Fruit fly (Drosophila melanogaster) whole organism, pupa: ENCODE data around the gene elm.

ENCODE experiments used
- CG10348 ChIP-seq: fragments of 200-800 bp; sonication (Bioruptor generic); IDR thresholded peaks from 2 replicates; pipeline ENCODE4 v1.3.6; 2022; ENCODE audit warnings: missing biosample characterization, missing genetic modification characterization
- CG12605 ChIP-seq: fragments of 200-800 bp; sonication (Bioruptor generic); IDR thresholded peaks from 2 replicates; pipeline ENCODE4 v1.3.6; 2022; ENCODE audit warnings: missing biosample characterization, missing genetic modification characterization
- CG13204 ChIP-seq: fragments of 200-800 bp; sonication (Bioruptor generic); optimal IDR thresholded peaks from 2 replicates; lab custom pipeline; 2018; ENCODE audit warnings: missing biosample characterization, mild to moderate bottlenecking, missing genetic modification characterization, moderate library complexity
- CG14655 ChIP-seq: fragments of 200-800 bp; sonication (Bioruptor generic); optimal IDR thresholded peaks from 3 replicates; lab custom pipeline; 2017; ENCODE audit warnings: mild to moderate bottlenecking, missing biosample characterization, missing genetic modification reagents, missing genetic modification characterization
- CG15710 ChIP-seq: fragments of 200-800 bp; sonication (Bioruptor generic); optimal IDR thresholded peaks from 2 replicates; lab custom pipeline; 2018; ENCODE audit warnings: missing biosample characterization, mild to moderate bottlenecking, missing genetic modification characterization, moderate library complexity
- CG17806 ChIP-seq: fragments of 200-800 bp; sonication (Bioruptor generic); optimal IDR thresholded peaks from 2 replicates; lab custom pipeline; 2018; ENCODE audit warnings: missing biosample characterization, mild to moderate bottlenecking, missing genetic modification characterization, moderate library complexity
- CG32121 ChIP-seq: fragments of 200-800 bp; sonication (Bioruptor generic); IDR thresholded peaks from 2 replicates; pipeline ENCODE4 v1.3.6; 2022; ENCODE audit warnings: missing biosample characterization, missing genetic modification characterization
- CG34367 ChIP-seq: fragments of 200-800 bp; sonication (Bioruptor generic); optimal IDR thresholded peaks from 2 replicates; lab custom pipeline; 2018; ENCODE audit warnings: missing biosample characterization, mild to moderate bottlenecking, missing genetic modification characterization
- CG4496 ChIP-seq: fragments of 200-800 bp; sonication (Bioruptor generic); IDR thresholded peaks from 3 replicates; pipeline ENCODE4 v1.3.6; 2022; ENCODE audit warnings: missing biosample characterization, missing genetic modification characterization
- CG8159 ChIP-seq: fragments of 200-800 bp; sonication (Bioruptor generic); optimal IDR thresholded peaks from 3 replicates; lab custom pipeline; 2018; ENCODE audit warnings: missing biosample characterization, mild to moderate bottlenecking, missing genetic modification characterization, moderate library complexity
- CG8301 ChIP-seq: fragments of 200-800 bp; sonication (Bioruptor generic); optimal IDR thresholded peaks from 2 replicates; lab custom pipeline; 2018; ENCODE audit warnings: missing biosample characterization, mild to moderate bottlenecking, missing genetic modification characterization
- CG9948 ChIP-seq: fragments of 200-800 bp; sonication (Bioruptor generic); optimal IDR thresholded peaks from 2 replicates; lab custom pipeline; 2018; ENCODE audit warnings: missing biosample characterization, mild to moderate bottlenecking, missing genetic modification characterization, moderate library complexity
- D1 ChIP-seq: fragments of 200-800 bp; sonication (Bioruptor generic); optimal IDR thresholded peaks from 2 replicates; lab custom pipeline; 2018; ENCODE audit warnings: missing biosample characterization, mild to moderate bottlenecking, missing genetic modification characterization, moderate library complexity
- EcR ChIP-seq: fragments of 200-800 bp; sonication (Bioruptor generic); optimal IDR thresholded peaks from 3 replicates; lab custom pipeline; 2019; ENCODE audit warnings: missing biosample characterization, missing genetic modification characterization, mild to moderate bottlenecking, moderate library complexity, missing genetic modification reagents
- Ets98B ChIP-seq: fragments of 200-800 bp; sonication (Bioruptor generic); IDR thresholded peaks from 2 replicates; pipeline ENCODE4 v1.3.6; 2022; ENCODE audit warnings: missing biosample characterization, missing genetic modification characterization
- Pif1A ChIP-seq: fragments of 200-800 bp; sonication (Bioruptor generic); optimal IDR thresholded peaks from 3 replicates; lab custom pipeline; 2016; ENCODE audit warnings: missing biosample characterization, missing genetic modification characterization
- Pif1B ChIP-seq: fragments of 200-800 bp; sonication (Bioruptor generic); optimal IDR thresholded peaks from 3 replicates; lab custom pipeline; 2016; ENCODE audit warnings: missing biosample characterization, missing genetic modification characterization
- Snoo ChIP-seq: fragments of 200-800 bp; sonication (Bioruptor generic); optimal IDR thresholded peaks from 3 replicates; lab custom pipeline; 2017; ENCODE audit warnings: missing biosample characterization, mild to moderate bottlenecking, missing genetic modification characterization, inconsistent platforms
- fd96Ca ChIP-seq: fragments of 200-800 bp; sonication (Bioruptor generic); IDR thresholded peaks from 3 replicates; pipeline ENCODE4 v1.3.6; 2022; ENCODE audit warnings: missing biosample characterization, missing genetic modification characterization
- gl ChIP-seq: fragments of 200-800 bp; sonication (Bioruptor generic); optimal IDR thresholded peaks from 2 replicates; lab custom pipeline; 2018; ENCODE audit warnings: missing biosample characterization, mild to moderate bottlenecking, missing genetic modification characterization
- rn ChIP-seq: fragments of 200-800 bp; sonication (Bioruptor generic); IDR thresholded peaks from 2 replicates; pipeline ENCODE4 v1.3.6; 2022; ENCODE audit warnings: missing biosample characterization, missing genetic modification characterization

Gene elm

DNA sequence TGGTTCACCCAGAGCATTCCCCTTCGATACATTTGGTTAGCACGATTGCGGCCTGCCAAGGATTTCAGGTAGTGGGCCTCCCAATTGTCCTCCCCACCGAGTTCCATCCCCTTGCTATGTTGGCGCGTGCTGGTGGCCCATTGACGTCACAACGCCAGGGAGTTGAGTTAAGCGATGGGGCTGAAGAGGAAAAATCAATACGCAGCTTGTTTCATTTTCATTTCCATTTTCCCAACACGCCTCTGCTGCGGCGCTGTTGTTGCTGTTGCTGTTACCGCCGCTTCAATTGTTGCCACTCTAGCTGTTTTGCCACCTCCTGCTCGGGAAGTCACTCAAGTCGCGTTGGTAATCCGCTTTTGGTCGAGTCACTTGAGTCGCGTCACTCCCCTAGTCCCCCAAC, 36.4 kb upstream of the elm start:
- no peak for TF ChIP-seq CG8159
- no peak for TF ChIP-seq fd96Ca (GFP tag; lab: Robert Waterston, UW)
- no peak for TF ChIP-seq CG15710 (tag; lab: Kevin White, UChicago)
- no peak for TF ChIP-seq CG34367 (tag; lab: Kevin White, UChicago)
- no peak for TF ChIP-seq CG17806 (tag; lab: Kevin White, UChicago)
- TF ChIP-seq CG14655 (GFP tag; lab: Kevin White, UChicago): no peak
- TF ChIP-seq CG4496: no peak
- no peak for TF ChIP-seq CG32121 (GFP tag; lab: Robert Waterston, UW)
- TF ChIP-seq CG9948: no peak
- TF ChIP-seq EcR (GFP tag; lab: Kevin White, UChicago): no peak
- no peak for TF ChIP-seq Pif1A (GFP tag; lab: Kevin White, UChicago)
- TF ChIP-seq Pif1B (GFP tag; lab: Kevin White, UChicago): no peak
- TF ChIP-seq D1 (tag; lab: Kevin White, UChicago): no peak
- no peak for TF ChIP-seq CG8301 (tag; lab: Kevin White, UChicago)
- TF ChIP-seq rn (GFP tag; lab: Robert Waterston, UW): no peak
- no peak for TF ChIP-seq CG13204 (GFP tag; lab: Kevin White, UChicago)

DNA sequence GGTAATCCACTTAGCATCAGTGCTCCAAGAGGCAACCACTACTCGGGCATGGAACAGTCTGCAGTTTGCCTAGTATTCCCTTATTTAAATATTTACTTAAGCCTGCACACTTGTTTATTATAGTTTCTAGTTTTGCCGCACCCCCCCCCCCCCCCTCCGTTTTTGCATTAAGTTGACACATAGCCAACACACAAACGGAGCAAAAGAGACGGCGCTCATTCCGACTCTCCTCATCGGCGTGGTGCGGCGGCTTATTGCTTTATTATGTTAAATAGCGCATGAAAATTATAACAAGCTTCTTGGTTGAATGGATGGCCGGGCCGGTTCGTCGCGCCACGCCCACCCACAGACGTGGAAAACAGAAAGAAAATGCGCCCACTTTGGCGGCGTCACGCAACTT, 35.0 kb upstream of the elm start:
- no peak for TF ChIP-seq CG8301 (tag; lab: Kevin White, UChicago)
- no peak for TF ChIP-seq fd96Ca (GFP tag; lab: Robert Waterston, UW)
- no peak for TF ChIP-seq CG17806 (tag; lab: Kevin White, UChicago)
- TF ChIP-seq gl: no peak
- TF ChIP-seq CG10348: no peak
- TF ChIP-seq CG34367 (tag; lab: Kevin White, UChicago): no peak
- TF ChIP-seq EcR (GFP tag; lab: Kevin White, UChicago): no peak
- TF ChIP-seq Ets98B (GFP tag; lab: Robert Waterston, UW): no peak
- TF ChIP-seq CG32121 (GFP tag; lab: Robert Waterston, UW): no peak

DNA sequence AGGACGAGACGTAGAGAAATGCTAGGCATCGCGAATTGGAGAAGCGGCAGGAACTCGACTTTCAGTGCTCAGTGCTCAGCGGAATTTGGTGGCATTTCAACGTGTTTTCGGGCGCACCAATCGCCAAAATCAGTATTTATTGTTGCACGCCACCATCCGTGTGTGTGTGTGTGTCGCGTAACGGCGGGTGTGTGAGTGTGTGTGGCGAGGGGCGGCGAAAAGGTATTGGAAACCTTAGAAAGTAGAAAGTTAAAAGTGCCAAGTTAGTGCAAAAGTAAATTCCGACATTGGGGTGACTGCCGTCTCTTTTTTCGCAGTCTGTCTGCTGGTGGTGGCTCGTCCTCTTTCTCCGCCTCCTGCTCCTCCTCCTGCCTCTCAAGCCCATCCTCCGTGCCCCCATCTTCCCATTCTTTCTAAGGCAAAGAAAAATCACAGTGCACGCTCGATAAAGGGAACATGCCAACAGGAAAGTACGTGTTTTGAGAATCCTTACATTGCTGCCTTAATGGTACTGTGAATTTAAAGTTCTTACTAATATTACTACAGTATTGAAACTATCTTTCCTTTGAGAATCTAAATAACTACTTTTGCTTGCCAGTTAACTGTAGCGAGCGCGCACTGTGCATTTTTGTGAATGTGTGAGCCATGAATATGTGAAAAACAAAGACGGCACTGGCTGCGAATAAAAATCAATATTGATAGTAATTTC, 31.5 kb upstream of the elm start:
- TF ChIP-seq Pif1A (GFP tag; lab: Kevin White, UChicago): peak; percentile 32
- TF ChIP-seq CG32121 (GFP tag; lab: Robert Waterston, UW): no peak
- peak; percentile 37 for TF ChIP-seq CG17806 (tag; lab: Kevin White, UChicago)
- TF ChIP-seq CG13204 (GFP tag; lab: Kevin White, UChicago): no peak
- peak; percentile 31 for TF ChIP-seq CG8301 (tag; lab: Kevin White, UChicago)
- peak; percentile 45 for TF ChIP-seq CG15710 (tag; lab: Kevin White, UChicago)
- TF ChIP-seq CG34367 (tag; lab: Kevin White, UChicago): peak; percentile 28
- no peak for TF ChIP-seq D1 (tag; lab: Kevin White, UChicago)
- TF ChIP-seq gl: no peak
- peak; percentile 38 for TF ChIP-seq CG9948
- TF ChIP-seq CG12605 (GFP tag; lab: Robert Waterston, UW): no peak
- TF ChIP-seq Pif1B (GFP tag; lab: Kevin White, UChicago): no peak
- TF ChIP-seq CG8159: peak; percentile 60
- no peak for TF ChIP-seq fd96Ca (GFP tag; lab: Robert Waterston, UW)
- peak; percentile 33 for TF ChIP-seq CG14655 (GFP tag; lab: Kevin White, UChicago)
- no peak for TF ChIP-seq CG10348
- no peak for TF ChIP-seq Snoo (tag; lab: Kevin White, UChicago)
- TF ChIP-seq Ets98B (GFP tag; lab: Robert Waterston, UW): 0 out of 2 replicates have a peak, but pooled peaks have one; percentile 24
- TF ChIP-seq EcR (GFP tag; lab: Kevin White, UChicago): no peak

DNA sequence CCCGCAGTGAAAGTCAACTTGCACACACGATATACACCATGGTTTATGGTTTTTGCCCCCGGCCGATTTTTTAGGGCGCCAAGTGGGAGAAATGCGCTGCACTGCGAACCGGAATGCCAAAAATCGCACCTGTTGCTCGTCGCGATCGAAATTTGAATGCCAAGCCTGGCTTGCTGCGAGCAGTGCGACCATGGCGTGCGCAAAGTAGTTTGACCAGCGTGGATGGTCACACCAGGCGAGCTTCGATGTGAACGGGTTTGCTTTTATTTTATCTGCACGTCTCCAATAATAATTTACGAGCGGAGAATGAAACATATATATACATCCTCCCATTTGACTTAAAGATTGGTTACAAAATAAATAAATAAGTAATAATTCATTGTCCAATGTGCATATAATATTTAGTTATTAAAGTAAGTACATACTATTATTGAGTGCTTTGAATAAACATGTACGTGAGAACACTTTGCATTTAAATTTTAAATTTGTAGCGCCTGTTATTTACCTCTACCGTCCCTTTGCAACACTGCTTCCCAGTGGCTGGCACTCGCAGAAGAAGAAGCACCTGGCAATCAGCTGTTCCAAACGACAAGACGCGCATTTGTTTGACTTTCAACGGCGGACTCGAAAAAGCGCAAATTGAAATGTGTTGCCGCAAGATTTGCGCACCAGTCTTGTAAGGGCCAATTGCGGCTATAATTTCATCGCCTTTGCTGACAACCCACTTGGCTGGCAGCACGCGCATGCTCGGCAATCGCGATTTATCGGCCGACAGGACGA, 30.8 kb upstream of the elm start, which contains the start of the genes Rab23 and plx:
Gene Rab23 (minus strand): TSS at position 166 of the 780 bp plus-strand sequence.
Gene plx (plus strand): TSS at position 587 of the 780 bp plus-strand sequence.
- TF ChIP-seq Ets98B (GFP tag; lab: Robert Waterston, UW): peak; percentile 5; the same call in 1 of the 2 replicates
- TF ChIP-seq Snoo (tag; lab: Kevin White, UChicago): no peak
- TF ChIP-seq, all 21 proteins: peak for 1

DNA sequence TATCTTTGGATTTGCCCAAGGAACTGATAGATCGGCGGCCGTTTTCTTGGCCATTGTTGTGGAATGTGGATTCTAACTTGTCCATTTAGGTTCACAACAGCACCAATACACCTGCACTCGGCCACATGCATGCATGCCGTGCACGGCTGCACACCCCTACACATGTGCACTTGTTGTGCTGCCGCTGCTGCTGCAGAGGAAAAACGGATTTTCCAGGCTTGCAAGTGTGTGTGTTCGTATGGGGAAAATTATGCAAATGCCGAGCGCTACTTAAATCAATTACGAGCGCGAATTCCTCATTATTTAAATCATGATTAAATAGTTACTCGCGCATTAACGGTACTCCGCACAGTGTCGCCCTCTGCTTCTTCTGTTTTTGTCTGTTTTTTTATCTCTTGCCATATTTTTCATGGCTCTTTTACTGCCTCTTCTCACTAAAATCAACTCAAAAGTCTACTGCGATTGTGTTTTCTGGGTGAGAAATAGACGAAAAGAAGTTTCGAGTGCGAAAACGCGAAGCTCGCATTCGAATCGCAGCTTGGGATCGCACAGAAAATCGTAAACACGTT, 30.0 kb upstream of the elm start:
- no peak for TF ChIP-seq CG10348
- 0 out of 3 replicates have a peak, but pooled peaks have one; percentile 9 for TF ChIP-seq CG4496
